Fruit fly (Drosophila melanogaster) whole organism, embryonic: ENCODE measurements around the gene CG15717.

Experiments used
- CG11456 ChIP-seq: fragments of 200-800 bp; sonication (Bioruptor generic); IDR thresholded peaks from 3 replicates; pipeline ENCODE4 v1.3.6; 2022; ENCODE audit warnings: missing biosample characterization, missing genetic modification characterization
- CG11723 ChIP-seq: fragments of 200-800 bp; sonication (Bioruptor generic); optimal IDR thresholded peaks from 2 replicates; lab custom pipeline; 2017; ENCODE audit warnings: missing biosample characterization, mild to moderate bottlenecking, missing genetic modification characterization
- CG14965 ChIP-seq: fragments of 200-800 bp; sonication (Bioruptor generic); optimal IDR thresholded peaks from 2 replicates; lab custom pipeline; 2016; ENCODE audit warnings: missing biosample characterization, missing genetic modification characterization, borderline replicate concordance
- CG2116 ChIP-seq: fragments of 200-800 bp; sonication (Bioruptor generic); optimal IDR thresholded peaks from 3 replicates; lab custom pipeline; 2018; ENCODE audit warnings: missing biosample characterization, mild to moderate bottlenecking, missing genetic modification characterization
- HmgZ ChIP-seq: fragments of 200-800 bp; sonication (Bioruptor generic); optimal IDR thresholded peaks from 2 replicates; lab custom pipeline; 2018; ENCODE audit warnings: missing biosample characterization, mild to moderate bottlenecking, missing genetic modification characterization
- ash1 ChIP-seq: fragments of 200-800 bp; sonication (Bioruptor generic); optimal IDR thresholded peaks from 2 replicates; lab custom pipeline; 2018; ENCODE audit warnings: missing biosample characterization, mild to moderate bottlenecking, missing genetic modification characterization
- cg ChIP-seq: fragments of 200-800 bp; sonication (Bioruptor generic); optimal IDR thresholded peaks from 3 replicates; lab custom pipeline; 2019; ENCODE audit warnings: missing biosample characterization, mild to moderate bottlenecking, missing genetic modification characterization, moderate library complexity
- gcm ChIP-seq: fragments of 200-800 bp; sonication (Bioruptor generic); optimal IDR thresholded peaks from 2 replicates; lab custom pipeline; 2019; ENCODE audit warnings: missing biosample characterization, mild to moderate bottlenecking, missing genetic modification characterization, moderate library complexity

DNA sequence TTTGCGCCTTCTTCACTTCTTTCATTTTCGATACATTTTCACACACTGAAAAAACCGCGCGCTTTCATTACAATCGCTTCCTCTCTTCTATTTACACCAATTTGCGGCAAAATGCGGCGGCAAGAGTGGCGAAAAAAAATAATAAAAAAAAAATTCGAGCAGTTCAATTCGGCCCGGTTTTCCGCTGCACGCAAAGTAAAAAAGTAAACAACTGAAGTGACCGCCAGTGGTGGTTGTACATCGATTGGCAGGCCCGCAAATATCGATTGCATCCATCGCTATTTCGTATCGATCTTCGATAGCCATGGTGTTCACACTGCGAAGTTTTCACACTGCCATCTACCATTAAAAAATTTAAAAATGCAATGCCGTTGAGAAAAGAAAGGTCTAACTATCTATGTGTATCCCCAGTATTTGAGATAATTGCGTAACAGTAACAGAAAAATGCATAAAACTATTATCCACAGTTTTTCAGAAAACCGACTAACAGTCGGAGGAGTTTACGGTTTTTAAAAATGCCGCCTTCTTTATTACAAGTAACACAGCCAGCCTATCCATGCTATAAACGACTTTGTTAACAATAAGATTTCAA, 16.4 kb upstream of the CG15717 start, which contains the start of gene Chpf:
- TF ChIP-seq HmgZ (tag; lab: Kevin White, UChicago) (no peak), CG11456 (GFP tag; lab: Robert Waterston, UW) (no peak), CG2116 (GFP tag; lab: Kevin White, UChicago) (peak; percentile 63), CG14965 (GFP tag; lab: Kevin White, UChicago) (no peak), cg (GFP tag; lab: Kevin White, UChicago) (no peak), CG11723 (no peak), gcm (GFP tag; lab: Kevin White, UChicago) (no peak), ash1 (GFP tag; lab: Kevin White, UChicago) (no peak)
